Worm (Caenorhabditis elegans): ENCODE data around the gene sbsp-1.

DNA sequence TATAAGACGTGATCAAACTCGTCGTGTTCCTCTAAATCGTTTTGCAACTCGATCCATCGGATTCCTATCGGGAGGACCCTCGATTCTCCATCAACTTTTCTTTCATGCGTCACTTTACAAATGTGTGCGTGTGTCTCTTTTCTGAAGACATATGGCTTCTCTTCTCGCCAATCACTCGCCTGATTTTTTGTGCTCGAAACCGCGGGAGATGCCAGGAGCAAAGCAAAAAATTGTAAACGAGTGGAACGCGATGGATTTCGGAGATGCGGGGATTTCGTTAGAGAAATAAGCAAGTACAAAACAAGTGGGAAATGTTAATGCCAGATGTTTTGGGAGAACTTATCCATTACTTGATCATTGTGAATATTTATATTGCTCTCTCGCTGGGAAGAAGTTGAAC lies 8.5 kb upstream of the sbsp-1 start:
- TF ChIP-seq nhr-232 (tag; optimal IDR thresholded peaks at IDR 0.05) (no peak), rnt-1 (tag; optimal IDR thresholded peaks at IDR 0.05) (no peak), ets-4 (tag; optimal IDR thresholded peaks at IDR 0.05) (no peak), ceh-19 (GFP tag; optimal IDR thresholded peaks at IDR 0.05) (no peak), zip-5 (tag; optimal IDR thresholded peaks at IDR 0.05) (no peak), nfya-1 (tag; optimal IDR thresholded peaks at IDR 0.05) (no peak), pha-4 (tag; optimal IDR thresholded peaks at IDR 0.05) (no peak), pax-1 (tag; optimal IDR thresholded peaks at IDR 0.05) (no peak), pqm-1 (tag; optimal IDR thresholded peaks at IDR 0.05) (no peak), ref-2 (tag; optimal IDR thresholded peaks at IDR 0.05) (no peak), pros-1 (tag; optimal IDR thresholded peaks at IDR 0.05) (no peak)
